Fruit fly (Drosophila melanogaster): ENCODE results near the gene CG13994.

DNA sequence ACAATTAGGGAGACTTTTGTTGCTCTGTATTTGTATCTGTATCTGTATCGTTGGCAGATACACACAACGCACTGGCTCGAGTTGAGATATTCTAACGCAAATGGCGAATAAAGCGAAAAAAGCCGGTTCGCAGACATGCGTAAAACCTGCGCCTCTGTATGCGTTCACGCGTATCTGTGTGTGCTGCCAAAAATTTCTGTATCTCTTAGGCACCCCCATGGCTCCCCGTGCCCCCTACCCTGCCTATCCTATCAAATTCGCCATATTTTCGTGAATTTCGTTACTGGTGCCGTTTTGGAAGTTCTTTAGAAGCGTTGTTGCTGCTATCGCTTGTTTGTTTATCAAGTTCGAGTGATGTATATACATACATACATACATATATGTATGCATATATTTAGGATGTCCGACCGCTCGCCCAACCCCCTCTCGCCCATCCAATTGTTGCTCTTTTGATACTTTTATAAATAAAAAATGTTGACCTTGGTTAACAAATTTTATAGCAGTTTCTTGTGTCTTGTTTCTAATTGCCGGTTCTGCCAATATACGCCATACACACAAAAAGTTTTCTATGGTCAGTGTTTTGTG, 23.0 kb downstream of the CG13994 start:
- no peak for TF ChIP-seq usp (GFP tag; optimal IDR thresholded peaks at IDR 0.05)
- TF ChIP-seq psq (optimal IDR thresholded peaks at IDR 0.05) = no peak
